Worm (Caenorhabditis elegans) whole organism, young adult: ENCODE results near the gene fbxa-51.

ENCODE experiments used
- B0035.1 ChIP-seq: sonication (generic microtip); optimal IDR thresholded peaks from 2 replicates; lab custom pipeline; 2016; ENCODE audit warnings: missing genetic modification characterization, mild to moderate bottlenecking, missing compliant biosample characterization, missing genotype, missing genetic modification reagents
- Y56A3A.18 ChIP-seq: fragments of 200-800 bp; sonication (Bioruptor generic); IDR thresholded peaks from 2 replicates; pipeline ENCODE4 v1.3.6; 2022; ENCODE audit warnings: missing genetic modification reagents, missing genetic modification characterization, missing compliant biosample characterization
- Y95B8A.8 ChIP-seq: fragments of 200-800 bp; sonication (Bioruptor generic); IDR thresholded peaks from 2 replicates; pipeline ENCODE4 v1.3.6; 2022; ENCODE audit warnings: missing genetic modification reagents, missing genetic modification characterization, missing compliant biosample characterization
- ama-1 ChIP-seq, 3 experiments: fragments of 150-350 bp in 1 of 3; sonication (generic microtip) in 2 of 3; optimal IDR thresholded peaks; 2 replicates each; lab custom pipeline; 2014 to 2018; ENCODE audit warnings: missing biosample characterization in 2 of 3, missing genetic modification characterization in 2 of 3, missing genetic modification reagents in 2 of 3
- ccch-3 ChIP-seq: fragments of 200-800 bp; sonication (Bioruptor generic); optimal IDR thresholded peaks from 2 replicates; lab custom pipeline; 2018; ENCODE audit warnings: mild to moderate bottlenecking, missing genetic modification characterization, missing compliant biosample characterization
- cebp-1 ChIP-seq, 2 experiments: fragments of 200-800 bp in 1 of 2; sonication (Bioruptor generic) in 1 of 2; sonication (generic microtip) in 1 of 2; IDR thresholded peaks in 1 of 2; optimal IDR thresholded peaks in 1 of 2; 2 replicates each; pipeline versions ENCODE4 v1.3.6 to Lab custom; 2017 to 2022; ENCODE audit warnings: missing compliant biosample characterization in 2 of 2, missing genetic modification characterization in 2 of 2, mild to moderate bottlenecking in 1 of 2, missing genetic modification reagents in 1 of 2, moderate library complexity in 1 of 2
- ceh-91 ChIP-seq: fragments of 200-800 bp; sonication (Bioruptor generic); IDR thresholded peaks from 2 replicates; pipeline ENCODE4 v1.3.6; 2022; ENCODE audit warnings: missing genetic modification reagents, missing genetic modification characterization, missing compliant biosample characterization
- him-1 ChIP-seq: sonication (generic microtip); optimal IDR thresholded peaks from 2 replicates; lab custom pipeline; 2016; ENCODE audit warnings: missing genotype, missing genetic modification reagents, missing genetic modification characterization, missing compliant biosample characterization
- lag-1 ChIP-seq: fragments of 200-800 bp; sonication (Bioruptor generic); IDR thresholded peaks from 2 replicates; pipeline ENCODE4 v1.3.6; 2022; ENCODE audit warnings: missing genetic modification reagents, missing genetic modification characterization, missing compliant biosample characterization
- nhr-90 ChIP-seq: sonication (generic microtip); optimal IDR thresholded peaks from 2 replicates; lab custom pipeline; 2016; ENCODE audit warnings: missing genotype, mild to moderate bottlenecking, missing genetic modification characterization, missing compliant biosample characterization
- unc-62 ChIP-seq: fragments of 150-350 bp; optimal IDR thresholded peaks from 2 replicates; lab custom pipeline; 2014; ENCODE audit warnings: missing biosample characterization, missing genetic modification reagents, missing genetic modification characterization
- zfh-2 ChIP-seq: fragments of 200-800 bp; sonication (Bioruptor generic); conservative IDR thresholded peaks from 2 replicates; pipeline ENCODE4 v1.3.6; 2022; ENCODE audit warnings: missing genetic modification reagents, missing genetic modification characterization, missing compliant biosample characterization
- ztf-3 ChIP-seq: fragments of 200-800 bp; sonication (Bioruptor generic); optimal IDR thresholded peaks from 2 replicates; lab custom pipeline; 2018; ENCODE audit warnings: mild to moderate bottlenecking, missing genetic modification characterization, missing compliant biosample characterization

ce11 chrIII:1008091-1008490 is 46.0 kb downstream of the fbxa-51 start, which contains the start of gene clc-27:
- TF ChIP-seq B0035.1 (no peak), unc-62 (GFP tag; lab: Kevin White, UChicago) (no peak), ztf-3 (GFP tag; lab: Kevin White, UChicago) (no peak), ama-1 (optimal IDR thresholded peaks at IDR 0.05; lab: Kevin White, UChicago) (no peak), ama-1 (GFP tag; optimal IDR thresholded peaks at IDR 0.05; lab: Kevin White, UChicago) (no peak), lag-1 (GFP tag; lab: Robert Waterston, UW) (no peak), Y95B8A.8 (no peak), ccch-3 (no peak), ceh-91 (GFP tag; lab: Robert Waterston, UW) (no peak), cebp-1 (GFP tag; IDR thresholded peaks at IDR 0.05; lab: Robert Waterston, UW) (no peak), cebp-1 (tag; optimal IDR thresholded peaks at IDR 0.05; lab: Kevin White, UChicago) (no peak), Y56A3A.18 (GFP tag; lab: Robert Waterston, UW) (no peak), him-1 (tag; lab: Kevin White, UChicago) (no peak), zfh-2 (no peak), nhr-90 (tag; lab: Kevin White, UChicago) (no peak)
